Worm (Caenorhabditis elegans): Measurements from ENCODE around the gene mtg-1.

DNA sequence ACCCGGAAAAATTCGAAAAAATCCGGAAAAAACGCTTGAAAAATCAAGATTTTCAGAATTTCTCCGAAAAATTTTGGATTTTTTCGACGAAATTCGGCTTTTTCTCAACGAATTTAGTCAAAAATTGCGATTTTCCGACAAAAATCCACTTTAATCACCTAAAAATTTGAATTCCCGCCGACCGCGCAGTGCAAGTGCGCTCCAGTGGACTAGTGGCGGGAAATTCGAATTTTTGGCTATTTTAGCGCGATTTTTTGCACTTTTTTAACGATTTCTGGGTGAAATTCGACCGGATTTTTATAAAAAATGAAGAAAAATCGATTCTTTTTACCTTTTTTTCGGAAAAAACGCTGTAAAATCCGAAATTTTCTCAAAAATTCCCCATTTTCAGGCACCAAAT lies 857 bp downstream of the mtg-1 start:
- TF ChIP-seq lin-13 (GFP tag; optimal IDR thresholded peaks at IDR 0.05) (no peak), nhr-12 (tag; optimal IDR thresholded peaks at IDR 0.05) (no peak), snpc-4 (tag; optimal IDR thresholded peaks at IDR 0.05) (no peak), lin-11 (tag; optimal IDR thresholded peaks at IDR 0.05) (no peak)
